Fruit fly (Drosophila melanogaster): ENCODE data around the gene CG3386.

The CG3386 gene

DNA sequence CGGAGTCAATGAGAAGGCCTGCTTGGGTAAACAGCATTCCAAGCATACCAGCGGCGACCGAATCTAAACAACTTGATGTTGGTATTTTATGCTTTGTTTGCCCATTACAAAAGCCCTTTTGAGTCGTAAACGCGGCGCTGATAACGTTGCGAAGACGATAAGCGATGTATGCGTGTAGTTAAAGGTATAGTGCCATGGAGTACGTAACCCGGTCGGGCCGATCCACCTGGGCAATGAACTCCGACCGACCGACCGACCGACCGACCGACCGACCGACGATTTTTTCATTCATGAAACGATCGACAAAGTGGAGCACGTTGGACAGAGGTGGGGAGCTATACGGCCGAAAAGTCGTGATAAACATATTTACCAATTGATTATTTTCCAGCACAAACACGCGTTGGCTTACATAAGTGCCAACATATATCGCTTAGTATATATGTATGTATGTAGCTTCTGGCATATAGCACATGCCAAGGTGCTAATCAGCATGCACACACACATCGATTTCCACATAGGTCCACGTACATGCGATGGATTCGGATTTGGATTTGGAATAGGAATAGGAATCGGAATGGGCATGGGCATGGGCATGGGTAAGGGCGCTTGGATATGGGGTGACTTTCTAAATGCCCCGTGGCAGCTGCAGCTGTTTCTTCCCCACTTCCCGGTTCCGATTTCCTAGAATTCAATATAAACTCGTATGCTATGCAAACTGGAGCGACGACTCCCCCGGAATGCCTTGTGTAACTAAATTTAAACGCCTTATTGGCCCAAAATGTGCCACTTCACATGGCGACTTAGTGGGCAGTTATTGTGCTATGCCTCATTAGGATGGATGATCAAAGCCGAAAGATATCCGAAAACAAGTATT is 39.2 kb downstream of the CG3386 start (continued):
- TF ChIP-seq Optix (GFP tag; IDR thresholded peaks at IDR 0.05), result 0 out of 3 replicates have a peak, but pooled peaks have one; percentile 39
- TF ChIP-seq luna (GFP tag; optimal IDR thresholded peaks at IDR 0.05), result no peak
- TF ChIP-seq CG7357 (GFP tag; IDR thresholded peaks at IDR 0.05), result no peak
- no peak for TF ChIP-seq rib (GFP tag; IDR thresholded peaks at IDR 0.05)
- TF ChIP-seq CG13123 (GFP tag; optimal IDR thresholded peaks at IDR 0.05), result no peak
- TF ChIP-seq da (GFP tag; optimal IDR thresholded peaks at IDR 0.05), result peak; percentile 26
- TF ChIP-seq Gsc (GFP tag; IDR thresholded peaks at IDR 0.05), result no peak
- no peak for TF ChIP-seq Taf1 (GFP tag; IDR thresholded peaks at IDR 0.05)
- TF ChIP-seq CG8765 (GFP tag; IDR thresholded peaks at IDR 0.05), result no peak
- no peak for TF ChIP-seq CG10274 (GFP tag; optimal IDR thresholded peaks at IDR 0.05)
- TF ChIP-seq C15 (GFP tag; IDR thresholded peaks at IDR 0.05), result no peak
- no peak for TF ChIP-seq crc (GFP tag; optimal IDR thresholded peaks at IDR 0.05)
- no peak for TF ChIP-seq CG7839 (tag; optimal IDR thresholded peaks at IDR 0.05)
- no peak for TF ChIP-seq danr (GFP tag; IDR thresholded peaks at IDR 0.05)
- TF ChIP-seq lilli (GFP tag; optimal IDR thresholded peaks at IDR 0.05), result no peak
- no peak for TF ChIP-seq CG31388 (GFP tag; optimal IDR thresholded peaks at IDR 0.05)
- no peak for TF ChIP-seq trh (GFP tag; optimal IDR thresholded peaks at IDR 0.05)
- TF ChIP-seq Mes4 (GFP tag; optimal IDR thresholded peaks at IDR 0.05), result peak; percentile 19
- TF ChIP-seq schlank (tag; optimal IDR thresholded peaks at IDR 0.05), result no peak
- no peak for TF ChIP-seq bab2 (GFP tag; optimal IDR thresholded peaks at IDR 0.05)
- no peak for TF ChIP-seq CG8388 (GFP tag; optimal IDR thresholded peaks at IDR 0.05)
- no peak for TF ChIP-seq CG1233 (GFP tag; optimal IDR thresholded peaks at IDR 0.05)
- no peak for TF ChIP-seq CG3065 (GFP tag; optimal IDR thresholded peaks at IDR 0.05)
- TF ChIP-seq ERR (GFP tag; optimal IDR thresholded peaks at IDR 0.05), result no peak
- TF ChIP-seq tap (tag; optimal IDR thresholded peaks at IDR 0.05), result no peak
- no peak for TF ChIP-seq B-H2 (GFP tag; optimal IDR thresholded peaks at IDR 0.05)
- no peak for TF ChIP-seq corto (GFP tag; optimal IDR thresholded peaks at IDR 0.05)
- peak; percentile 16 for TF ChIP-seq CG1647 (GFP tag; optimal IDR thresholded peaks at IDR 0.05)
- TF ChIP-seq CG17802 (tag; optimal IDR thresholded peaks at IDR 0.05), result no peak
- no peak for TF ChIP-seq gsb (GFP tag; IDR thresholded peaks at IDR 0.05)
- peak; percentile 22 for TF ChIP-seq CG15269 (tag; optimal IDR thresholded peaks at IDR 0.05)
- no peak for TF ChIP-seq lola (GFP tag; optimal IDR thresholded peaks at IDR 0.05)
- TF ChIP-seq so (GFP tag; IDR thresholded peaks at IDR 0.05), result peak; percentile 27; the same call in 1 of the 3 replicates
- no peak for TF ChIP-seq Gug (GFP tag; IDR thresholded peaks at IDR 0.05)
- no peak for TF ChIP-seq jigr1 (GFP tag; IDR thresholded peaks at IDR 0.05)
- TF ChIP-seq HmgZ (tag; optimal IDR thresholded peaks at IDR 0.05), result peak; percentile 8
- no peak for TF ChIP-seq sna (GFP tag; IDR thresholded peaks at IDR 0.05; ENCODE audit: partially characterized antibody)
- TF ChIP-seq h (optimal IDR thresholded peaks at IDR 0.05), result no peak
- no peak for TF ChIP-seq MESR4 (GFP tag; optimal IDR thresholded peaks at IDR 0.05)
- 0 out of 2 replicates have a peak, but pooled peaks have one; percentile 4 for TF ChIP-seq peb (GFP tag; IDR thresholded peaks at IDR 0.05)
- TF ChIP-seq sim (GFP tag; IDR thresholded peaks at IDR 0.05), result no peak
- TF ChIP-seq CG12071 (GFP tag; optimal IDR thresholded peaks at IDR 0.05), result peak; percentile 48
- TF ChIP-seq CG1024 (GFP tag; IDR thresholded peaks at IDR 0.05), result no peak
- no peak for TF ChIP-seq bigmax (GFP tag; optimal IDR thresholded peaks at IDR 0.05)
- no peak for TF ChIP-seq Dll (GFP tag; IDR thresholded peaks at IDR 0.05; ENCODE audit: partially characterized antibody)
- TF ChIP-seq Hmr (GFP tag; optimal IDR thresholded peaks at IDR 0.05), result peak; percentile 17
- TF ChIP-seq CG3281 (GFP tag; optimal IDR thresholded peaks at IDR 0.05), result no peak
- peak; percentile 54 for TF ChIP-seq abd-A (tag; optimal IDR thresholded peaks at IDR 0.05)
- peak; percentile 29 for TF ChIP-seq YL-1 (GFP tag; optimal IDR thresholded peaks at IDR 0.05)
- TF ChIP-seq yki (optimal IDR thresholded peaks at IDR 0.05), result no peak
- no peak for TF ChIP-seq CG10366 (GFP tag; IDR thresholded peaks at IDR 0.05)
